Fruit fly (Drosophila melanogaster) whole organism, embryonic: Measurements from ENCODE around the gene rut.

ENCODE experiments used
- ATbp ChIP-seq: fragments of 200-800 bp; sonication (Bioruptor generic); optimal IDR thresholded peaks from 2 replicates; lab custom pipeline; 2017; ENCODE audit warnings: missing biosample characterization, mild to moderate bottlenecking, missing genetic modification characterization, missing genetic modification reagents
- B-H1 ChIP-seq: fragments of 200-800 bp; sonication (Bioruptor generic); IDR thresholded peaks from 3 replicates; pipeline ENCODE4 v1.3.6; 2022; ENCODE audit warnings: missing biosample characterization, missing genetic modification characterization
- B-H2 ChIP-seq: fragments of 200-800 bp; sonication (Bioruptor generic); optimal IDR thresholded peaks from 2 replicates; lab custom pipeline; 2018; ENCODE audit warnings: missing biosample characterization, mild to moderate bottlenecking, missing genetic modification characterization
- Bteb2 ChIP-seq: fragments of 200-800 bp; sonication (Bioruptor generic); optimal IDR thresholded peaks from 2 replicates; lab custom pipeline; 2016; ENCODE audit warnings: missing biosample characterization, missing genetic modification characterization
- CG11085 ChIP-seq: fragments of 200-800 bp; sonication (Bioruptor generic); IDR thresholded peaks from 2 replicates; pipeline ENCODE4 v1.3.6; 2022; ENCODE audit warnings: missing biosample characterization, missing genetic modification characterization
- CG13624 ChIP-seq: fragments of 200-800 bp; sonication (Bioruptor generic); optimal IDR thresholded peaks from 2 replicates; lab custom pipeline; 2016; ENCODE audit warnings: missing biosample characterization, missing genetic modification characterization
- CG13894 ChIP-seq: fragments of 200-800 bp; sonication (Bioruptor generic); optimal IDR thresholded peaks from 3 replicates; lab custom pipeline; 2018; ENCODE audit warnings: missing biosample characterization, mild to moderate bottlenecking, missing genetic modification characterization, moderate library complexity
- CG14014 ChIP-seq: fragments of 200-800 bp; sonication (Bioruptor generic); IDR thresholded peaks from 2 replicates; pipeline ENCODE4 v1.3.6; 2022; ENCODE audit warnings: missing biosample characterization, missing genetic modification characterization
- CG15696 ChIP-seq: fragments of 200-800 bp; sonication (Bioruptor generic); optimal IDR thresholded peaks from 2 replicates; lab custom pipeline; 2019; ENCODE audit warnings: missing biosample characterization, mild to moderate bottlenecking, missing genetic modification characterization, moderate library complexity
- CG1647 ChIP-seq: fragments of 200-800 bp; sonication (Bioruptor generic); optimal IDR thresholded peaks from 3 replicates; lab custom pipeline; 2016; ENCODE audit warnings: missing biosample characterization, missing genetic modification characterization
- CG17328 ChIP-seq: fragments of 200-800 bp; sonication (Bioruptor generic); IDR thresholded peaks from 2 replicates; pipeline ENCODE4 v1.3.6; 2022; ENCODE audit warnings: missing biosample characterization, missing genetic modification characterization
- CG17568 ChIP-seq: fragments of 200-800 bp; sonication (Bioruptor generic); optimal IDR thresholded peaks from 2 replicates; lab custom pipeline; 2018; ENCODE audit warnings: missing biosample characterization, mild to moderate bottlenecking, missing genetic modification characterization, moderate library complexity
- CG18599 ChIP-seq: fragments of 200-800 bp; sonication (Bioruptor generic); optimal IDR thresholded peaks from 3 replicates; lab custom pipeline; 2017; ENCODE audit warnings: missing biosample characterization, missing genetic modification characterization, mild to moderate bottlenecking, moderate library complexity, missing genetic modification reagents
- CG2678 ChIP-seq: fragments of 200-800 bp; sonication (Bioruptor generic); optimal IDR thresholded peaks from 3 replicates; lab custom pipeline; 2019; ENCODE audit warnings: missing biosample characterization, mild to moderate bottlenecking, missing genetic modification characterization, moderate library complexity
- CG30403 ChIP-seq: fragments of 200-800 bp; sonication (Bioruptor generic); optimal IDR thresholded peaks from 3 replicates; lab custom pipeline; 2016; ENCODE audit warnings: missing biosample characterization, missing genetic modification characterization
- CG3847 ChIP-seq: fragments of 200-800 bp; sonication (Bioruptor generic); IDR thresholded peaks from 2 replicates; pipeline ENCODE4 v1.3.6; 2022; ENCODE audit warnings: missing biosample characterization, missing genetic modification characterization
- CG4328 ChIP-seq: fragments of 200-800 bp; sonication (Bioruptor generic); optimal IDR thresholded peaks from 3 replicates; lab custom pipeline; 2017; ENCODE audit warnings: missing biosample characterization, missing genetic modification reagents, missing genetic modification characterization
- CG6254 ChIP-seq: fragments of 200-800 bp; sonication (Bioruptor generic); optimal IDR thresholded peaks from 3 replicates; lab custom pipeline; 2017; ENCODE audit warnings: mild to moderate bottlenecking, missing biosample characterization, missing genetic modification reagents, missing genetic modification characterization
- CG7556 ChIP-seq: fragments of 200-800 bp; sonication (Bioruptor generic); optimal IDR thresholded peaks from 2 replicates; lab custom pipeline; 2017; ENCODE audit warnings: missing biosample characterization, mild to moderate bottlenecking, missing genetic modification characterization
- CG7928 ChIP-seq: fragments of 200-800 bp; sonication (Bioruptor generic); optimal IDR thresholded peaks from 2 replicates; lab custom pipeline; 2017; ENCODE audit warnings: missing biosample characterization, mild to moderate bottlenecking, missing genetic modification characterization
- CG7963 ChIP-seq: fragments of 200-800 bp; sonication (Bioruptor generic); IDR thresholded peaks from 3 replicates; pipeline ENCODE4 v1.3.6; 2022; ENCODE audit warnings: missing biosample characterization, missing genetic modification characterization; ENCODE audit not compliant: partially characterized antibody
- CG9215 ChIP-seq: fragments of 200-800 bp; sonication (Bioruptor generic); IDR thresholded peaks from 2 replicates; pipeline ENCODE4 v1.3.6; 2022; ENCODE audit warnings: missing biosample characterization, missing genetic modification characterization
- CrebB ChIP-seq: fragments of 200-800 bp; sonication (Bioruptor generic); optimal IDR thresholded peaks from 3 replicates; lab custom pipeline; 2018; ENCODE audit warnings: missing biosample characterization, mild to moderate bottlenecking, missing genetic modification characterization
- Hr39 ChIP-seq: fragments of >200 bp; optimal IDR thresholded peaks from 2 replicates; lab custom pipeline; 2017
- Mad ChIP-seq: fragments of 200-800 bp; sonication (Bioruptor generic); optimal IDR thresholded peaks from 2 replicates; lab custom pipeline; 2016; ENCODE audit warnings: missing biosample characterization, missing genetic modification characterization
- Neu2 ChIP-seq: fragments of 200-800 bp; sonication (Bioruptor generic); optimal IDR thresholded peaks from 3 replicates; lab custom pipeline; 2016; ENCODE audit warnings: missing biosample characterization, missing genetic modification characterization, borderline replicate concordance
- Oli ChIP-seq: fragments of 200-800 bp; sonication (Bioruptor generic); optimal IDR thresholded peaks from 2 replicates; lab custom pipeline; 2018; ENCODE audit warnings: missing biosample characterization, mild to moderate bottlenecking, missing genetic modification characterization, moderate library complexity
- Trl ChIP-seq, 3 experiments: fragments of >200 bp in 2 of 3; fragments of 200-800 bp in 1 of 3; sonication (Bioruptor generic) in 1 of 3; optimal IDR thresholded peaks; 2 replicates in 1 of 3; 3 replicates in 2 of 3; lab custom pipeline; 2016 to 2017; ENCODE audit warnings: missing biosample characterization in 1 of 3, missing genetic modification characterization in 1 of 3
- ab ChIP-seq: fragments of 200-800 bp; sonication (Bioruptor generic); optimal IDR thresholded peaks from 2 replicates; lab custom pipeline; 2016; ENCODE audit warnings: missing biosample characterization, missing genetic modification characterization
- abd-A ChIP-seq: fragments of 200-800 bp; sonication (Bioruptor generic); optimal IDR thresholded peaks from 3 replicates; lab custom pipeline; 2019; ENCODE audit warnings: missing biosample characterization, mild to moderate bottlenecking, missing genetic modification characterization, moderate library complexity
- aop ChIP-seq: fragments of 200-800 bp; sonication (Bioruptor generic); IDR thresholded peaks from 2 replicates; pipeline ENCODE4 v1.3.6; 2022; ENCODE audit warnings: missing biosample characterization, missing genetic modification characterization
- bab2 ChIP-seq: fragments of 200-800 bp; sonication (Bioruptor generic); optimal IDR thresholded peaks from 2 replicates; lab custom pipeline; 2016; ENCODE audit warnings: missing biosample characterization, missing genetic modification characterization
- cas ChIP-seq: fragments of 200-800 bp; sonication (Bioruptor generic); IDR thresholded peaks from 2 replicates; pipeline ENCODE4 v1.3.6; 2022; ENCODE audit warnings: missing biosample characterization, missing genetic modification characterization
- emc ChIP-seq: fragments of 200-800 bp; sonication (Bioruptor generic); optimal IDR thresholded peaks from 2 replicates; lab custom pipeline; 2016; ENCODE audit warnings: missing biosample characterization, missing genetic modification characterization
- fd64A ChIP-seq: fragments of 200-800 bp; sonication (Bioruptor generic); optimal IDR thresholded peaks from 3 replicates; lab custom pipeline; 2018; ENCODE audit warnings: missing biosample characterization, mild to moderate bottlenecking, missing genetic modification characterization
- gcm ChIP-seq: fragments of 200-800 bp; sonication (Bioruptor generic); optimal IDR thresholded peaks from 2 replicates; lab custom pipeline; 2019; ENCODE audit warnings: missing biosample characterization, mild to moderate bottlenecking, missing genetic modification characterization, moderate library complexity
- gem ChIP-seq: fragments of 200-800 bp; sonication (Bioruptor generic); optimal IDR thresholded peaks from 2 replicates; lab custom pipeline; 2019; ENCODE audit warnings: missing biosample characterization, mild to moderate bottlenecking, missing genetic modification characterization, moderate library complexity
- jumu ChIP-seq: fragments of 200-800 bp; sonication (Bioruptor generic); optimal IDR thresholded peaks from 3 replicates; lab custom pipeline; 2016; ENCODE audit warnings: missing biosample characterization, missing genetic modification characterization
- nerfin-1 ChIP-seq: fragments of 200-800 bp; sonication (Bioruptor generic); optimal IDR thresholded peaks from 3 replicates; lab custom pipeline; 2019; ENCODE audit warnings: missing biosample characterization, mild to moderate bottlenecking, missing genetic modification characterization, moderate library complexity
- onecut ChIP-seq: fragments of 200-800 bp; sonication (Bioruptor generic); IDR thresholded peaks from 2 replicates; pipeline ENCODE4 v1.3.6; 2022; ENCODE audit warnings: missing biosample characterization, missing genetic modification characterization
- peb ChIP-seq: fragments of 200-800 bp; sonication (Bioruptor generic); IDR thresholded peaks from 2 replicates; pipeline ENCODE4 v1.3.6; 2022; ENCODE audit warnings: missing biosample characterization, missing genetic modification characterization
- pho ChIP-seq: fragments of 200-800 bp; sonication (Bioruptor generic); optimal IDR thresholded peaks from 2 replicates; lab custom pipeline; 2016; ENCODE audit warnings: missing biosample characterization, missing genetic modification characterization
- pnt ChIP-seq: fragments of 200-800 bp; sonication (Bioruptor generic); optimal IDR thresholded peaks from 3 replicates; lab custom pipeline; 2016; ENCODE audit warnings: missing biosample characterization, missing genetic modification characterization
- shn ChIP-seq: fragments of 200-800 bp; sonication (Bioruptor generic); optimal IDR thresholded peaks from 3 replicates; lab custom pipeline; 2016; ENCODE audit warnings: missing biosample characterization, missing genetic modification characterization
- slbo ChIP-seq: fragments of 200-800 bp; sonication (Bioruptor generic); IDR thresholded peaks from 2 replicates; pipeline ENCODE4 v1.3.6; 2022; ENCODE audit warnings: missing biosample characterization, missing genetic modification characterization
- slou ChIP-seq: fragments of 200-800 bp; sonication (Bioruptor generic); optimal IDR thresholded peaks from 3 replicates; lab custom pipeline; 2016; ENCODE audit warnings: missing biosample characterization, missing genetic modification characterization
- sob ChIP-seq: fragments of 200-800 bp; sonication (Bioruptor generic); IDR thresholded peaks from 2 replicates; pipeline ENCODE4 v1.3.6; 2022; ENCODE audit warnings: missing biosample characterization, missing genetic modification characterization
- trem ChIP-seq: fragments of 200-800 bp; optimal IDR thresholded peaks from 3 replicates; lab custom pipeline; 2019; ENCODE audit warnings: missing biosample characterization, mild to moderate bottlenecking, missing genetic modification characterization, moderate library complexity
- tup ChIP-seq: fragments of 200-800 bp; sonication (Bioruptor generic); optimal IDR thresholded peaks from 2 replicates; lab custom pipeline; 2016; ENCODE audit warnings: missing biosample characterization, mild to moderate bottlenecking, missing genetic modification characterization, moderate library complexity
- twi ChIP-seq: fragments of 200-800 bp; optimal IDR thresholded peaks from 2 replicates; lab custom pipeline; 2019; ENCODE audit warnings: missing biosample characterization, mild to moderate bottlenecking, missing genetic modification characterization, moderate library complexity
- vnd ChIP-seq: fragments of 200-800 bp; sonication (Bioruptor generic); IDR thresholded peaks from 3 replicates; pipeline ENCODE4 v1.3.6; 2022; ENCODE audit warnings: missing biosample characterization, missing genetic modification characterization; ENCODE audit not compliant: partially characterized antibody
- zen2 ChIP-seq: fragments of 200-800 bp; sonication (Bioruptor generic); IDR thresholded peaks from 3 replicates; pipeline ENCODE4 v1.3.6; 2022; ENCODE audit warnings: missing biosample characterization, missing genetic modification characterization; ENCODE audit not compliant: partially characterized antibody

Gene rut

DNA sequence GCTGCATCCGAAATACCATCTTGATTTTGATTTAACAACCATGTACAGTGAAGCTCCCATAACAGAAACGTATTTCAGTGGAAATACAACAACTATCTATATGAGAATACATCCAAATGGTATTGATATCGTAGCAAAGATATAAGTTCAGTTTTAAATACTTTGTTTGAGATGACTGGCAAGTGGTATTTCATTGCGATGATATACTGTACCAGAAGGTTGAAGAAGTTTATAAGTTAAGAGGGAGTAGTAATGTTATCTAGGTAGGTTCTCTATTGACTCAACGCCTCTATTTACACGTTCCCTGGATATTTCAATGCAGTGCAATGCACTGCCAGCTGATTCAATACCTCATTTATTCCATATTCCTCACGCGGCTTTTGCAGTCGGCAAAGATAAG is 20.2 kb downstream of the rut start (continued):
- TF ChIP-seq twi (tag; lab: Kevin White, UChicago) (no peak), shn (GFP tag; lab: Kevin White, UChicago) (no peak), CG17328 (GFP tag; lab: Robert Waterston, UW) (no peak), cas (no peak), gem (tag; lab: Kevin White, UChicago) (peak; percentile 37), aop (no peak), CG7556 (GFP tag; lab: Kevin White, UChicago) (no peak), CG18599 (no peak), Mad (GFP tag; lab: Kevin White, UChicago) (no peak), ATbp (GFP tag; lab: Kevin White, UChicago) (peak; percentile 52), CG17568 (GFP tag; lab: Kevin White, UChicago) (no peak), CG15696 (tag; lab: Kevin White, UChicago) (no peak), peb (GFP tag; lab: Robert Waterston, UW) (no peak), CG14014 (GFP tag; lab: Robert Waterston, UW) (no peak), Oli (tag; lab: Kevin White, UChicago) (peak; percentile 7), emc (no peak), Bteb2 (no peak), CG11085 (GFP tag; lab: Robert Waterston, UW) (no peak), B-H1 (GFP tag; lab: Robert Waterston, UW) (no peak), vnd (GFP tag; lab: Robert Waterston, UW) (no peak), tup (GFP tag; lab: Kevin White, UChicago) (no peak), sob (GFP tag; lab: Robert Waterston, UW) (no peak), Neu2 (no peak), CG6254 (GFP tag; lab: Kevin White, UChicago) (peak; percentile 13), CG7928 (GFP tag; lab: Kevin White, UChicago) (no peak), pho (GFP tag; lab: Kevin White, UChicago) (no peak), pnt (GFP tag; lab: Kevin White, UChicago) (peak; percentile 4), B-H2 (GFP tag; lab: Kevin White, UChicago) (no peak), CrebB (tag; lab: Kevin White, UChicago) (no peak), CG9215 (no peak), Trl (optimal IDR thresholded peaks at IDR 0.05; lab: Kevin White, UChicago) (no peak), Trl (GFP tag; optimal IDR thresholded peaks at IDR 0.05; lab: Kevin White, UChicago) (no peak), CG13624 (GFP tag; lab: Kevin White, UChicago) (no peak), CG30403 (GFP tag; lab: Kevin White, UChicago) (no peak), slbo (GFP tag; lab: Robert Waterston, UW) (no peak), abd-A (tag; lab: Kevin White, UChicago) (no peak), CG4328 (GFP tag; lab: Kevin White, UChicago) (no peak), CG7963 (GFP tag; lab: Robert Waterston, UW) (no peak), trem (tag; lab: Kevin White, UChicago) (no peak), jumu (no peak), CG1647 (GFP tag; lab: Kevin White, UChicago) (no peak), onecut (no peak), CG13894 (tag; lab: Kevin White, UChicago) (no peak), CG3847 (GFP tag; lab: Robert Waterston, UW) (no peak), Hr39 (lab: Kevin White, UChicago) (no peak), nerfin-1 (no peak), fd64A (GFP tag; lab: Kevin White, UChicago) (peak; percentile 13), ab (GFP tag; lab: Kevin White, UChicago) (no peak), CG2678 (tag; lab: Kevin White, UChicago) (peak; percentile 15), zen2 (GFP tag; lab: Robert Waterston, UW) (no peak), slou (GFP tag; lab: Kevin White, UChicago) (no peak), bab2 (GFP tag; lab: Kevin White, UChicago) (peak; percentile 23), gcm (GFP tag; lab: Kevin White, UChicago) (no peak)
